Fruit fly (Drosophila melanogaster): ENCODE measurements around the gene CG32547.

Gene CG32547

DNA sequence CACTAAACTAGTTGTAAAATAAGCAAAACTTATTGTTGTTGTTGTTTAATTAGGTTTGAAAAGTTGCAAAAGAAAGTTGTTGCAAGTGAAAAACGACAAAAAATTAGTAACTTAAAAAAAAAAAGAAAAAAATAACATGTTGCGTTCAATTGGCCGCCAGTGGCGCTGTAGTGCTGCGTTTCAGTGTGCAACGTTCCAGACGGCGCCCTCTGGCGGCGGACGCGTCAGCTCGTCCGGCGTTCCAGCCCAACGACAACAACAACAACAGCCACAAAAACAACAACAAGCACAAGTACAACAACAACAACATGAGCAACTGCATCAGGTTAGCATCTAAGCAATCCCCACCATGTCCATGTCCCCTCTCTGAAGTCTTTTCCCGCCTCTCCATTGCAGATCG is 38.1 kb upstream of the CG32547 start (continued):
- no peak for TF ChIP-seq CrebB (tag; optimal IDR thresholded peaks at IDR 0.05)
- TF ChIP-seq Kr (GFP tag; optimal IDR thresholded peaks at IDR 0.05), result no peak
- no peak for TF ChIP-seq CG12236 (GFP tag; optimal IDR thresholded peaks at IDR 0.05)
- TF ChIP-seq ken (GFP tag; IDR thresholded peaks at IDR 0.05), result peak; percentile 66; the same call in 2 of the 3 replicates
- no peak for TF ChIP-seq sim (GFP tag; IDR thresholded peaks at IDR 0.05)
- no peak for TF ChIP-seq CG12769 (tag; optimal IDR thresholded peaks at IDR 0.05)
- no peak for TF ChIP-seq zfh2 (GFP tag; optimal IDR thresholded peaks at IDR 0.05)
- TF ChIP-seq az2 (GFP tag; optimal IDR thresholded peaks at IDR 0.05), result peak; percentile 46
- TF ChIP-seq Oaz (GFP tag; IDR thresholded peaks at IDR 0.05), result no peak
- TF ChIP-seq CG9932 (GFP tag; IDR thresholded peaks at IDR 0.05), result no peak
- TF ChIP-seq Sox100B (GFP tag; optimal IDR thresholded peaks at IDR 0.05), result no peak
- peak; percentile 53 for TF ChIP-seq Rfx (GFP tag; IDR thresholded peaks at IDR 0.05)
- no peak for TF ChIP-seq CG9797 (GFP tag; optimal IDR thresholded peaks at IDR 0.05)
- no peak for TF ChIP-seq Bgb (GFP tag; IDR thresholded peaks at IDR 0.05; ENCODE audit: partially characterized antibody)
- TF ChIP-seq CG8765 (GFP tag; IDR thresholded peaks at IDR 0.05), result no peak
- no peak for TF ChIP-seq fu2 (GFP tag; optimal IDR thresholded peaks at IDR 0.05)
- TF ChIP-seq CG11695 (GFP tag; IDR thresholded peaks at IDR 0.05), result 0 out of 3 replicates have a peak, but pooled peaks have one; percentile 11
- TF ChIP-seq HLHmδ (GFP tag; optimal IDR thresholded peaks at IDR 0.05), result peak; percentile 32
- TF ChIP-seq Eip74EF (GFP tag; optimal IDR thresholded peaks at IDR 0.05), result no peak
- no peak for TF ChIP-seq sna (GFP tag; IDR thresholded peaks at IDR 0.05; ENCODE audit: partially characterized antibody)
- TF ChIP-seq Deaf1 (tag; optimal IDR thresholded peaks at IDR 0.05), result no peak
- peak; percentile 15; the same call in 1 of the 2 replicates for TF ChIP-seq ttk (GFP tag; IDR thresholded peaks at IDR 0.05)
- no peak for TF ChIP-seq CG15601 (tag; optimal IDR thresholded peaks at IDR 0.05)
- no peak for TF ChIP-seq CG15696 (tag; optimal IDR thresholded peaks at IDR 0.05)
- peak; percentile 48; the same call in 1 of the 3 replicates for TF ChIP-seq dysf (GFP tag; IDR thresholded peaks at IDR 0.05)
- TF ChIP-seq cato (GFP tag; optimal IDR thresholded peaks at IDR 0.05; ENCODE audit: borderline replicate concordance), result no peak
- no peak for TF ChIP-seq cad (GFP tag; optimal IDR thresholded peaks at IDR 0.05)
- TF ChIP-seq Bdp1 (GFP tag; optimal IDR thresholded peaks at IDR 0.05), result peak; percentile 12
- TF ChIP-seq CTCF (GFP tag; optimal IDR thresholded peaks at IDR 0.05), result peak; percentile 96
- TF ChIP-seq CG18011 (GFP tag; optimal IDR thresholded peaks at IDR 0.05), result no peak
- TF ChIP-seq schlank (tag; optimal IDR thresholded peaks at IDR 0.05), result no peak
- TF ChIP-seq CG12391 (tag; optimal IDR thresholded peaks at IDR 0.05), result peak; percentile 10
- TF ChIP-seq CG11723 (GFP tag; optimal IDR thresholded peaks at IDR 0.05), result no peak
- TF ChIP-seq CG11398 (GFP tag; optimal IDR thresholded peaks at IDR 0.05), result no peak
- peak; percentile 34 for TF ChIP-seq gem (tag; optimal IDR thresholded peaks at IDR 0.05)
- TF ChIP-seq B-H2 (GFP tag; optimal IDR thresholded peaks at IDR 0.05), result no peak
- TF ChIP-seq Fer3 (tag; optimal IDR thresholded peaks at IDR 0.05), result peak; percentile 1
- no peak for TF ChIP-seq D19B (GFP tag; optimal IDR thresholded peaks at IDR 0.05)
- TF ChIP-seq lmd (GFP tag; IDR thresholded peaks at IDR 0.05), result peak; percentile 48; the same call in 1 of the 2 replicates
- TF ChIP-seq ac (GFP tag; optimal IDR thresholded peaks at IDR 0.05), result no peak
- TF ChIP-seq CG10209 (GFP tag; optimal IDR thresholded peaks at IDR 0.05), result no peak
- TF ChIP-seq vfl (GFP tag; optimal IDR thresholded peaks at IDR 0.05), result no peak
- 0 out of 2 replicates have a peak, but pooled peaks have one; percentile 32 for TF ChIP-seq sisA (GFP tag; IDR thresholded peaks at IDR 0.05)
- no peak for TF ChIP-seq CG30431 (GFP tag; optimal IDR thresholded peaks at IDR 0.05)
- no peak for TF ChIP-seq CG6813 (GFP tag; optimal IDR thresholded peaks at IDR 0.05)
- no peak for TF ChIP-seq CG16813 (GFP tag; IDR thresholded peaks at IDR 0.05; ENCODE audit: partially characterized antibody)
- TF ChIP-seq HmgD (GFP tag; optimal IDR thresholded peaks at IDR 0.05), result peak; percentile 43
- TF ChIP-seq CG3847 (GFP tag; IDR thresholded peaks at IDR 0.05), result no peak
- TF ChIP-seq CoRest (tag; optimal IDR thresholded peaks at IDR 0.05), result peak; percentile 53
- peak; percentile 42 for TF ChIP-seq MTF-1 (GFP tag; optimal IDR thresholded peaks at IDR 0.05; ENCODE audit: borderline replicate concordance)
- TF ChIP-seq Nf-YA (GFP tag; IDR thresholded peaks at IDR 0.05), result peak; percentile 38; the same call in 1 of the 2 replicates

Data from whole organism, embryonic.